Fruit fly (Drosophila melanogaster) whole organism, embryonic: ENCODE data around the gene CG7806.
A peak's percentile ranks its signal among the peaks of the same experiment; 100 is the strongest.

Experiments used
- Asciz ChIP-seq: fragments of 200-800 bp; sonication (Bioruptor generic); optimal IDR thresholded peaks from 2 replicates; lab custom pipeline; 2017; ENCODE audit warnings: missing biosample characterization, mild to moderate bottlenecking, missing genetic modification characterization, missing genetic modification reagents
- Atf-2 ChIP-seq: fragments of 200-800 bp; sonication (Bioruptor generic); optimal IDR thresholded peaks from 2 replicates; lab custom pipeline; 2016; ENCODE audit warnings: missing biosample characterization, missing genetic modification characterization
- CG13296 ChIP-seq: fragments of 200-800 bp; sonication (Bioruptor generic); optimal IDR thresholded peaks from 3 replicates; lab custom pipeline; 2018; ENCODE audit warnings: missing biosample characterization, mild to moderate bottlenecking, missing genetic modification characterization
- CG13894 ChIP-seq: fragments of 200-800 bp; sonication (Bioruptor generic); optimal IDR thresholded peaks from 3 replicates; lab custom pipeline; 2018; ENCODE audit warnings: missing biosample characterization, mild to moderate bottlenecking, missing genetic modification characterization, moderate library complexity
- CG15696 ChIP-seq: fragments of 200-800 bp; sonication (Bioruptor generic); optimal IDR thresholded peaks from 2 replicates; lab custom pipeline; 2019; ENCODE audit warnings: missing biosample characterization, mild to moderate bottlenecking, missing genetic modification characterization, moderate library complexity
- CG1647 ChIP-seq: fragments of 200-800 bp; sonication (Bioruptor generic); optimal IDR thresholded peaks from 3 replicates; lab custom pipeline; 2016; ENCODE audit warnings: missing biosample characterization, missing genetic modification characterization
- CG17328 ChIP-seq: fragments of 200-800 bp; sonication (Bioruptor generic); IDR thresholded peaks from 2 replicates; pipeline ENCODE4 v1.3.6; 2022; ENCODE audit warnings: missing biosample characterization, missing genetic modification characterization
- CG18476 ChIP-seq: fragments of 200-800 bp; sonication (Bioruptor generic); optimal IDR thresholded peaks from 2 replicates; lab custom pipeline; 2016; ENCODE audit warnings: missing biosample characterization, mild to moderate bottlenecking, missing genetic modification characterization
- CG31441 ChIP-seq: fragments of 200-800 bp; sonication (Bioruptor generic); IDR thresholded peaks from 2 replicates; pipeline ENCODE4 v1.3.6; 2022; ENCODE audit warnings: missing biosample characterization, missing genetic modification characterization
- CG34224 ChIP-seq: fragments of 200-800 bp; sonication (Bioruptor generic); IDR thresholded peaks from 3 replicates; pipeline ENCODE4 v1.3.6; 2022; ENCODE audit warnings: missing biosample characterization, missing genetic modification characterization; ENCODE audit not compliant: partially characterized antibody
- CG3726 ChIP-seq: fragments of 200-800 bp; sonication (Bioruptor generic); IDR thresholded peaks from 3 replicates; pipeline ENCODE4, ENCODE4 v1.3.6; 2022; ENCODE audit warnings: missing biosample characterization, missing genetic modification characterization
- CG4328 ChIP-seq: fragments of 200-800 bp; sonication (Bioruptor generic); optimal IDR thresholded peaks from 3 replicates; lab custom pipeline; 2017; ENCODE audit warnings: missing biosample characterization, missing genetic modification reagents, missing genetic modification characterization
- CG6175 ChIP-seq: fragments of 200-800 bp; sonication (Bioruptor generic); IDR thresholded peaks from 3 replicates; pipeline ENCODE4 v1.3.6; 2022; ENCODE audit warnings: missing biosample characterization, missing genetic modification characterization
- CG8359 ChIP-seq: fragments of 200-800 bp; sonication (Bioruptor generic); optimal IDR thresholded peaks from 2 replicates; lab custom pipeline; 2017; ENCODE audit warnings: missing biosample characterization, mild to moderate bottlenecking, missing genetic modification characterization, borderline replicate concordance
- CG9437 ChIP-seq: fragments of 200-800 bp; sonication (Bioruptor generic); optimal IDR thresholded peaks from 2 replicates; lab custom pipeline; 2018; ENCODE audit warnings: missing biosample characterization, mild to moderate bottlenecking, missing genetic modification characterization
- D19B ChIP-seq: fragments of 200-800 bp; sonication (Bioruptor generic); optimal IDR thresholded peaks from 2 replicates; lab custom pipeline; 2017; ENCODE audit warnings: missing biosample characterization, mild to moderate bottlenecking, missing genetic modification characterization
- Doc2 ChIP-seq: fragments of 200-800 bp; sonication (Bioruptor generic); IDR thresholded peaks from 2 replicates; pipeline ENCODE4 v1.3.6; 2022; ENCODE audit warnings: missing biosample characterization, missing genetic modification characterization
- Drgx ChIP-seq: fragments of 200-800 bp; sonication (Bioruptor generic); IDR thresholded peaks from 2 replicates; pipeline ENCODE4 v1.3.6; 2022; ENCODE audit warnings: missing biosample characterization, missing genetic modification characterization
- Eip74EF ChIP-seq, 2 experiments: fragments of 200-800 bp in 1 of 2; fragments of >200 bp in 1 of 2; sonication (Bioruptor generic) in 1 of 2; optimal IDR thresholded peaks; 2 replicates each; lab custom pipeline; 2017 to 2019; ENCODE audit warnings: missing biosample characterization in 2 of 2, missing genetic modification characterization in 2 of 2, mild to moderate bottlenecking in 1 of 2, moderate library complexity in 1 of 2
- Hand ChIP-seq: fragments of 200-800 bp; sonication (Bioruptor generic); optimal IDR thresholded peaks from 2 replicates; lab custom pipeline; 2017; ENCODE audit warnings: mild to moderate bottlenecking, missing biosample characterization, missing genetic modification reagents, missing genetic modification characterization
- HmgD ChIP-seq: fragments of 200-800 bp; sonication (Bioruptor generic); optimal IDR thresholded peaks from 3 replicates; lab custom pipeline; 2016; ENCODE audit warnings: missing biosample characterization, missing genetic modification characterization
- Xbp1 ChIP-seq: fragments of 200-800 bp; sonication (Bioruptor generic); optimal IDR thresholded peaks from 3 replicates; lab custom pipeline; 2016; ENCODE audit warnings: missing biosample characterization, mild to moderate bottlenecking, missing genetic modification characterization
- Xrp1 ChIP-seq: fragments of 200-800 bp; sonication (Bioruptor generic); IDR thresholded peaks from 2 replicates; pipeline ENCODE4 v1.3.6; 2022; ENCODE audit warnings: missing biosample characterization, missing genetic modification characterization
- bab2 ChIP-seq: fragments of 200-800 bp; sonication (Bioruptor generic); optimal IDR thresholded peaks from 2 replicates; lab custom pipeline; 2016; ENCODE audit warnings: missing biosample characterization, missing genetic modification characterization
- bcd ChIP-seq: fragments of 200-800 bp; sonication (Bioruptor generic); optimal IDR thresholded peaks from 2 replicates; lab custom pipeline; 2017; ENCODE audit warnings: missing biosample characterization, mild to moderate bottlenecking, missing genetic modification characterization
- ewg ChIP-seq: fragments of 200-800 bp; sonication (Bioruptor generic); optimal IDR thresholded peaks from 3 replicates; lab custom pipeline; 2017; ENCODE audit warnings: mild to moderate bottlenecking, missing biosample characterization, missing genetic modification reagents, missing genetic modification characterization
- gce ChIP-seq: fragments of 200-800 bp; sonication (Bioruptor generic); IDR thresholded peaks from 3 replicates; pipeline ENCODE4 v1.3.6; 2022; ENCODE audit warnings: missing biosample characterization, missing genetic modification characterization
- gcm ChIP-seq: fragments of 200-800 bp; sonication (Bioruptor generic); optimal IDR thresholded peaks from 2 replicates; lab custom pipeline; 2019; ENCODE audit warnings: missing biosample characterization, mild to moderate bottlenecking, missing genetic modification characterization, moderate library complexity
- gcm2 ChIP-seq: fragments of 200-800 bp; sonication (Bioruptor generic); optimal IDR thresholded peaks from 2 replicates; lab custom pipeline; 2016; ENCODE audit warnings: missing biosample characterization, missing genetic modification characterization
- h ChIP-seq: fragments of >200 bp; optimal IDR thresholded peaks from 2 replicates; lab custom pipeline; 2017
- hbn ChIP-seq: fragments of 200-800 bp; sonication (Bioruptor generic); IDR thresholded peaks from 2 replicates; pipeline ENCODE4 v1.3.6; 2022; ENCODE audit warnings: missing biosample characterization, missing genetic modification characterization; ENCODE audit not compliant: partially characterized antibody
- hth ChIP-seq: fragments of >200 bp; optimal IDR thresholded peaks from 2 replicates; lab custom pipeline; 2017; ENCODE audit warnings: inconsistent platforms
- kah ChIP-seq: fragments of 200-800 bp; sonication (Bioruptor generic); optimal IDR thresholded peaks from 2 replicates; lab custom pipeline; 2018; ENCODE audit warnings: missing biosample characterization, mild to moderate bottlenecking, missing genetic modification characterization
- klu ChIP-seq: fragments of 200-800 bp; sonication (Bioruptor generic); IDR thresholded peaks from 2 replicates; pipeline ENCODE4 v1.3.6; 2022; ENCODE audit warnings: missing biosample characterization, missing genetic modification characterization
- mam ChIP-seq: fragments of 200-800 bp; sonication (Bioruptor generic); optimal IDR thresholded peaks from 3 replicates; lab custom pipeline; 2016; ENCODE audit warnings: missing biosample characterization, missing genetic modification characterization
- mld ChIP-seq: fragments of 200-800 bp; sonication (Bioruptor generic); IDR thresholded peaks from 3 replicates; pipeline ENCODE4 v1.3.6; 2022; ENCODE audit warnings: missing biosample characterization, missing genetic modification characterization; ENCODE audit not compliant: partially characterized antibody
- p53 ChIP-seq: fragments of 200-800 bp; sonication (Bioruptor generic); optimal IDR thresholded peaks from 2 replicates; lab custom pipeline; 2016; ENCODE audit warnings: missing biosample characterization, missing genetic modification characterization
- pfk ChIP-seq: fragments of 200-800 bp; sonication (Bioruptor generic); optimal IDR thresholded peaks from 2 replicates; lab custom pipeline; 2018; ENCODE audit warnings: missing biosample characterization, mild to moderate bottlenecking, missing genetic modification characterization, moderate library complexity
- pho ChIP-seq: fragments of 200-800 bp; sonication (Bioruptor generic); optimal IDR thresholded peaks from 2 replicates; lab custom pipeline; 2016; ENCODE audit warnings: missing biosample characterization, missing genetic modification characterization
- repo ChIP-seq: fragments of 200-800 bp; sonication (Bioruptor generic); optimal IDR thresholded peaks from 2 replicates; lab custom pipeline; 2016; ENCODE audit warnings: missing biosample characterization, missing genetic modification characterization
- run ChIP-seq: fragments of 200-800 bp; sonication (Bioruptor generic); optimal IDR thresholded peaks from 3 replicates; lab custom pipeline; 2018; ENCODE audit warnings: missing biosample characterization, mild to moderate bottlenecking, missing genetic modification characterization
- sc ChIP-seq, 3 experiments: fragments of >200 bp in 2 of 3; fragments of 200-800 bp in 1 of 3; sonication (Bioruptor generic) in 1 of 3; optimal IDR thresholded peaks; 2 replicates in 2 of 3; 3 replicates in 1 of 3; lab custom pipeline; 2017; ENCODE audit warnings: mild to moderate bottlenecking in 1 of 3, missing biosample characterization in 1 of 3, missing genetic modification characterization in 1 of 3, missing genetic modification reagents in 1 of 3
- slou ChIP-seq: fragments of 200-800 bp; sonication (Bioruptor generic); optimal IDR thresholded peaks from 3 replicates; lab custom pipeline; 2016; ENCODE audit warnings: missing biosample characterization, missing genetic modification characterization
- so ChIP-seq: fragments of 200-800 bp; sonication (Bioruptor generic); IDR thresholded peaks from 3 replicates; pipeline ENCODE4 v1.3.6; 2022; ENCODE audit warnings: missing biosample characterization, missing genetic modification characterization
- stwl ChIP-seq: fragments of 200-800 bp; sonication (Bioruptor generic); optimal IDR thresholded peaks from 3 replicates; lab custom pipeline; 2018; ENCODE audit warnings: missing biosample characterization, mild to moderate bottlenecking, missing genetic modification characterization, moderate library complexity
- tgo ChIP-seq: fragments of 200-800 bp; sonication (Bioruptor generic); IDR thresholded peaks from 3 replicates; pipeline ENCODE4 v1.3.6; 2022; ENCODE audit warnings: missing biosample characterization, missing genetic modification characterization
- tio ChIP-seq: fragments of 200-800 bp; sonication (Bioruptor generic); optimal IDR thresholded peaks from 2 replicates; lab custom pipeline; 2017; ENCODE audit warnings: missing biosample characterization, missing genetic modification characterization, inconsistent platforms
- tna ChIP-seq: fragments of 200-800 bp; sonication (Bioruptor generic); IDR thresholded peaks from 2 replicates; pipeline ENCODE4 v1.3.6; 2022; ENCODE audit warnings: missing biosample characterization, missing genetic modification characterization; ENCODE audit not compliant: partially characterized antibody
- vfl ChIP-seq: fragments of 200-800 bp; sonication (Bioruptor generic); optimal IDR thresholded peaks from 2 replicates; lab custom pipeline; 2016; ENCODE audit warnings: missing biosample characterization, missing genetic modification characterization

Gene CG7806

dm6 chr2L:8319858-8320525, 8.8 kb downstream of the CG7806 start, which contains the start of the genes mtsh and strat (continued):
- TF ChIP-seq stwl (peak; percentile 96), CG1647 (GFP tag; lab: Kevin White, UChicago) (peak; percentile 18), gce (GFP tag; lab: Robert Waterston, UW) (0 out of 3 replicates have a peak, but pooled peaks have one; percentile 35), tio (GFP tag; lab: Kevin White, UChicago) (no peak), CG3726 (GFP tag; lab: Robert Waterston, UW) (no peak), pho (GFP tag; lab: Kevin White, UChicago) (peak; percentile 28), gcm2 (no peak), bcd (peak; percentile 75), p53 (peak; percentile 51), klu (no peak), CG34224 (GFP tag; lab: Robert Waterston, UW) (peak; percentile 59), kah (peak; percentile 26), bab2 (peak; percentile 45), so (GFP tag; lab: Robert Waterston, UW) (peak; percentile 60; the same call in 1 of the 3 replicates), CG6175 (no peak), Xrp1 (GFP tag; lab: Robert Waterston, UW) (peak; percentile 37; the same call in 1 of the 2 replicates), tna (GFP tag; lab: Robert Waterston, UW) (peak; percentile 7; the same call in 1 of the 2 replicates), vfl (peak; percentile 38), run (no peak), D19B (GFP tag; lab: Kevin White, UChicago) (peak; percentile 45), sc (optimal IDR thresholded peaks at IDR 0.05; lab: Kevin White, UChicago) (no peak), sc (GFP tag; optimal IDR thresholded peaks at IDR 0.05; lab: Kevin White, UChicago) (no peak), Doc2 (no peak), hbn (GFP tag; lab: Robert Waterston, UW) (no peak), tgo (GFP tag; lab: Robert Waterston, UW) (peak; percentile 41; the same call in 2 of the 3 replicates), gcm (peak; percentile 40), repo (GFP tag; lab: Kevin White, UChicago) (peak; percentile 19), ewg (GFP tag; lab: Kevin White, UChicago) (peak; percentile 7), Hand (GFP tag; lab: Kevin White, UChicago) (no peak), h (no peak), Asciz (peak; percentile 70), Drgx (no peak), CG15696 (no peak), CG18476 (GFP tag; lab: Kevin White, UChicago) (no peak), HmgD (GFP tag; lab: Kevin White, UChicago) (no peak), CG31441 (GFP tag; lab: Robert Waterston, UW) (no peak; the same call in none of the 2 replicates), pfk (peak; percentile 5), Atf-2 (GFP tag; lab: Kevin White, UChicago) (peak; percentile 52), hth (lab: Kevin White, UChicago) (no peak), CG9437 (GFP tag; lab: Kevin White, UChicago) (peak; percentile 61), CG17328 (GFP tag; lab: Robert Waterston, UW) (peak; percentile 70), mam (GFP tag; lab: Kevin White, UChicago) (peak; percentile 59), mld (GFP tag; lab: Robert Waterston, UW) (no peak), slou (GFP tag; lab: Kevin White, UChicago) (peak; percentile 30), CG8359 (peak; percentile 22), Xbp1 (GFP tag; lab: Kevin White, UChicago) (peak; percentile 66), CG13894 (tag; lab: Kevin White, UChicago) (no peak), Eip74EF (GFP tag; optimal IDR thresholded peaks at IDR 0.05; lab: Kevin White, UChicago) (peak in 1 of 2 experiments; percentile 1), CG4328 (peak; percentile 66), CG13296 (peak; percentile 81)
